Worm (Caenorhabditis elegans) whole organism, mixed stage, embryonic: ENCODE data around the gene glb-17.

ENCODE experiments used
- elt-3 ChIP-seq: fragments of 150-350 bp; optimal IDR thresholded peaks from 2 replicates; lab custom pipeline; 2014; ENCODE audit warnings: missing biosample characterization, missing genetic modification characterization
- lin-13 ChIP-seq: fragments of 150-350 bp; optimal IDR thresholded peaks from 2 replicates; lab custom pipeline; 2014; ENCODE audit warnings: missing biosample characterization, missing genetic modification characterization
- lsy-2 ChIP-seq: fragments of 150-350 bp; optimal IDR thresholded peaks from 2 replicates; lab custom pipeline; 2014; ENCODE audit warnings: missing biosample characterization, missing genetic modification characterization
- nhr-237 ChIP-seq: fragments of 150-350 bp; optimal IDR thresholded peaks from 2 replicates; lab custom pipeline; 2014; ENCODE audit warnings: missing biosample characterization, missing genetic modification characterization
- nhr-28 ChIP-seq: fragments of 150-350 bp; optimal IDR thresholded peaks from 2 replicates; lab custom pipeline; 2014; ENCODE audit warnings: missing biosample characterization, missing genetic modification characterization
- nhr-76 ChIP-seq: sonication (generic microtip); optimal IDR thresholded peaks from 2 replicates; lab custom pipeline; 2017; ENCODE audit warnings: missing biosample characterization, missing genetic modification characterization
- pha-4 ChIP-seq: fragments of 150-350 bp; optimal IDR thresholded peaks from 2 replicates; lab custom pipeline; 2018; ENCODE audit warnings: missing biosample characterization, missing genetic modification reagents, missing genetic modification characterization
- snpc-4 ChIP-seq: fragments of 150-350 bp; optimal IDR thresholded peaks from 2 replicates; lab custom pipeline; 2014; ENCODE audit warnings: missing biosample characterization, missing genetic modification characterization
- unc-62 ChIP-seq: fragments of 150-350 bp; optimal IDR thresholded peaks from 2 replicates; lab custom pipeline; 2014; ENCODE audit warnings: missing biosample characterization, missing genetic modification reagents, missing genetic modification characterization
- ztf-11 ChIP-seq: fragments of 150-350 bp; optimal IDR thresholded peaks from 2 replicates; lab custom pipeline; 2014; ENCODE audit warnings: missing biosample characterization, missing genetic modification characterization

ce11 chrX:9537538-9538172 is 39.2 kb downstream of the glb-17 start:
- no peak for TF ChIP-seq lin-13
- TF ChIP-seq snpc-4, result no peak
- no peak for TF ChIP-seq nhr-28 (tag; lab: Kevin White, UChicago)
- TF ChIP-seq nhr-237, result no peak
- TF ChIP-seq pha-4 (tag; lab: Kevin White, UChicago), result no peak
- TF ChIP-seq ztf-11, result no peak
- no peak for TF ChIP-seq elt-3 (tag; lab: Kevin White, UChicago)
- no peak for TF ChIP-seq nhr-76 (tag; lab: Kevin White, UChicago)
- no peak for TF ChIP-seq lsy-2
- no peak for TF ChIP-seq unc-62 (GFP tag; lab: Kevin White, UChicago)
